Worm (Caenorhabditis elegans) whole organism, L4 larva: Measurements from ENCODE around the gene K10B4.1.

Source experiments
- F37D6.2 ChIP-seq: sonication (generic microtip); optimal IDR thresholded peaks from 2 replicates; lab custom pipeline; 2016; ENCODE audit warnings: mild to moderate bottlenecking, missing genetic modification characterization, missing compliant biosample characterization
- F49E8.2 ChIP-seq: sonication (generic microtip); optimal IDR thresholded peaks from 2 replicates; lab custom pipeline; 2016; ENCODE audit warnings: missing compliant biosample characterization, mild to moderate bottlenecking, missing genetic modification characterization, borderline replicate concordance
- R02D3.7 ChIP-seq: fragments of 150-350 bp; sonication (generic microtip); optimal IDR thresholded peaks from 3 replicates; lab custom pipeline; 2014; ENCODE audit warnings: missing biosample characterization, missing genetic modification characterization
- T20F7.1 ChIP-seq: fragments of 200-800 bp; sonication (Bioruptor generic); optimal IDR thresholded peaks from 2 replicates; lab custom pipeline; 2018; ENCODE audit warnings: mild to moderate bottlenecking, missing genetic modification characterization, missing compliant biosample characterization
- Y48G9A.11 ChIP-seq: fragments of 200-800 bp; sonication (Bioruptor generic); IDR thresholded peaks from 2 replicates; pipeline ENCODE4 v1.3.6; 2022; ENCODE audit warnings: missing genetic modification reagents, missing genetic modification characterization, missing compliant biosample characterization
- Y5F2A.4 ChIP-seq: fragments of 200-800 bp; sonication (Bioruptor generic); optimal IDR thresholded peaks from 2 replicates; lab custom pipeline; 2018; ENCODE audit warnings: mild to moderate bottlenecking, missing genetic modification characterization, missing compliant biosample characterization
- ZK337.2 ChIP-seq: fragments of 200-800 bp; sonication (Bioruptor generic); IDR thresholded peaks from 2 replicates; pipeline ENCODE4 v1.3.6; 2022; ENCODE audit warnings: missing genetic modification reagents, missing genetic modification characterization, missing compliant biosample characterization
- ZK546.5 ChIP-seq, 2 experiments: sonication (generic microtip); optimal IDR thresholded peaks; 2 replicates each; lab custom pipeline; 2017; ENCODE audit warnings: missing biosample characterization in 2 of 2, missing genetic modification characterization in 2 of 2
- aha-1 ChIP-seq: fragments of 150-350 bp; peaks from one replicate; lab custom pipeline; 2014; ENCODE audit warnings: missing biosample characterization, missing genetic modification characterization
- ama-1 ChIP-seq: fragments of 150-350 bp; optimal IDR thresholded peaks from 2 replicates; lab custom pipeline; 2014; ENCODE audit warnings: inconsistent platforms, mixed read lengths
- arid-1 ChIP-seq: fragments of 200-800 bp; sonication (Bioruptor generic); conservative IDR thresholded peaks from 2 replicates; pipeline ENCODE4 v1.3.6; 2022; ENCODE audit warnings: missing genetic modification reagents, missing genetic modification characterization, missing compliant biosample characterization
- ces-1 ChIP-seq: fragments of 150-350 bp; sonication (generic microtip); optimal IDR thresholded peaks from 4 replicates; lab custom pipeline; 2014; ENCODE audit warnings: missing biosample characterization, missing genetic modification reagents, missing genetic modification characterization
- daf-16 ChIP-seq, 3 experiments: sonication (generic microtip); optimal IDR thresholded peaks; 2 replicates each; lab custom pipeline; 2016 to 2017; ENCODE audit warnings: missing genetic modification characterization in 3 of 3, missing genetic modification reagents in 3 of 3, mild to moderate bottlenecking in 2 of 3, missing compliant biosample characterization in 2 of 3, missing biosample characterization in 1 of 3, moderate library complexity in 1 of 3
- dmd-6 ChIP-seq: fragments of 200-800 bp; sonication (Bioruptor generic); IDR thresholded peaks from 2 replicates; pipeline ENCODE4 v1.3.6; 2022; ENCODE audit warnings: missing genetic modification reagents, missing genetic modification characterization, missing compliant biosample characterization
- duxl-1 ChIP-seq: sonication (generic microtip); optimal IDR thresholded peaks from 2 replicates; lab custom pipeline; 2016; ENCODE audit warnings: mild to moderate bottlenecking, missing genetic modification characterization, moderate library complexity, missing compliant biosample characterization; ENCODE audit not compliant: poor library complexity
- egl-43 ChIP-seq: fragments of 200-800 bp; sonication (Bioruptor generic); IDR thresholded peaks from 2 replicates; pipeline ENCODE4 v1.3.6; 2022; ENCODE audit warnings: missing genetic modification reagents, missing genetic modification characterization, missing compliant biosample characterization
- hif-1 ChIP-seq, 2 experiments: sonication (generic microtip); optimal IDR thresholded peaks; 2 replicates each; lab custom pipeline; 2016 to 2017; ENCODE audit warnings: missing compliant biosample characterization in 2 of 2, missing genetic modification characterization in 2 of 2, missing genetic modification reagents in 2 of 2, missing genotype in 2 of 2, mild to moderate bottlenecking in 1 of 2
- hlh-11 ChIP-seq: fragments of 200-800 bp; sonication (Bioruptor generic); optimal IDR thresholded peaks from 2 replicates; lab custom pipeline; 2018; ENCODE audit warnings: mild to moderate bottlenecking, missing genetic modification characterization, missing compliant biosample characterization
- lin-39 ChIP-seq: fragments of 150-350 bp; optimal IDR thresholded peaks from 2 replicates; lab custom pipeline; 2014; ENCODE audit warnings: missing biosample characterization, missing genetic modification reagents, missing genetic modification characterization
- madf-5 ChIP-seq, 2 experiments: fragments of 200-800 bp; sonication (Bioruptor generic); IDR thresholded peaks; 2 replicates each; pipeline ENCODE4 v1.3.6; 2022; ENCODE audit warnings: missing compliant biosample characterization in 2 of 2, missing genetic modification characterization in 2 of 2
- mes-2 ChIP-seq: sonication (generic microtip); optimal IDR thresholded peaks from 2 replicates; lab custom pipeline; 2016; ENCODE audit warnings: missing genotype, mild to moderate bottlenecking, missing genetic modification characterization, missing compliant biosample characterization; ENCODE audit not compliant: poor library complexity, severe bottlenecking
- mxl-2 ChIP-seq: fragments of 200-800 bp; sonication (Bioruptor generic); conservative IDR thresholded peaks from 2 replicates; pipeline ENCODE4 v1.3.6; 2022; ENCODE audit warnings: missing genetic modification reagents, missing genetic modification characterization, missing compliant biosample characterization
- nhr-10 ChIP-seq: fragments of 150-350 bp; optimal IDR thresholded peaks from 2 replicates; lab custom pipeline; 2014; ENCODE audit warnings: missing biosample characterization, missing genetic modification characterization
- nhr-25 ChIP-seq: sonication (generic microtip); optimal IDR thresholded peaks from 2 replicates; lab custom pipeline; 2017; ENCODE audit warnings: missing genetic modification characterization, mild to moderate bottlenecking, missing compliant biosample characterization, antibody characterized with exemption, moderate library complexity, borderline replicate concordance; ENCODE audit not compliant: insufficient read depth
- nhr-28 ChIP-seq: fragments of 150-350 bp; optimal IDR thresholded peaks from 2 replicates; lab custom pipeline; 2014; ENCODE audit warnings: missing biosample characterization, missing genetic modification characterization
- pha-4 ChIP-seq, 2 experiments: fragments of 150-350 bp in 1 of 2; fragments of 200-800 bp in 1 of 2; sonication (Bioruptor generic) in 1 of 2; IDR thresholded peaks in 1 of 2; optimal IDR thresholded peaks in 1 of 2; 2 replicates each; pipeline versions ENCODE4 v1.3.6 to Lab custom; 2014 to 2022; ENCODE audit warnings: missing genetic modification characterization in 2 of 2, missing genetic modification reagents in 2 of 2, missing biosample characterization in 1 of 2, missing compliant biosample characterization in 1 of 2
- snpc-1.2 ChIP-seq: fragments of 200-800 bp; sonication (Bioruptor generic); IDR thresholded peaks from 2 replicates; pipeline ENCODE4 v1.3.6; 2022; ENCODE audit warnings: missing genetic modification reagents, missing genetic modification characterization, missing compliant biosample characterization
- tag-97 ChIP-seq: fragments of 200-800 bp; sonication (Bioruptor generic); IDR thresholded peaks from 2 replicates; pipeline ENCODE4 v1.3.6; 2022; ENCODE audit warnings: missing genetic modification characterization, missing compliant biosample characterization
- tra-1 ChIP-seq: fragments of 200-800 bp; sonication (Bioruptor generic); IDR thresholded peaks from 2 replicates; pipeline ENCODE4 v1.3.6; 2022; ENCODE audit warnings: missing genetic modification reagents, missing genetic modification characterization, missing compliant biosample characterization
- unc-62 ChIP-seq, 3 experiments: fragments of 150-350 bp in 1 of 3; sonication (generic microtip); optimal IDR thresholded peaks in 2 of 3; peaks in 1 of 3; 1 replicate in 1 of 3; 2 replicates in 2 of 3; lab custom pipeline; 2014 to 2017; ENCODE audit warnings: missing biosample characterization in 3 of 3, missing genetic modification characterization in 3 of 3, missing genetic modification reagents in 3 of 3, missing genotype in 1 of 3
- zfp-3 ChIP-seq: fragments of 200-800 bp; sonication (Bioruptor generic); conservative IDR thresholded peaks from 2 replicates; pipeline ENCODE4 v1.3.6; 2022; ENCODE audit warnings: missing genetic modification reagents, missing genetic modification characterization, missing compliant biosample characterization
- ztf-7 ChIP-seq: fragments of 150-350 bp; optimal IDR thresholded peaks from 2 replicates; lab custom pipeline; 2014; ENCODE audit warnings: missing biosample characterization, missing genetic modification characterization

The K10B4.1 gene

ce11 chrII:155904-156303 lies 20.6 kb downstream of the K10B4.1 start, which contains the start of gene mrpl-28 (continued):
- peak; percentile 36 for TF ChIP-seq nhr-25
- TF ChIP-seq egl-43 (GFP tag; lab: Robert Waterston, UW), result peak; percentile 70
- TF ChIP-seq ces-1 (GFP tag; lab: Kevin White, UChicago), result peak; percentile 19
- TF ChIP-seq ZK337.2 (GFP tag; lab: Robert Waterston, UW), result peak; percentile 55; the same call in 1 of the 2 replicates
- peak; percentile 87 for TF ChIP-seq duxl-1
- TF ChIP-seq Y48G9A.11, result peak; percentile 60; the same call in 1 of the 2 replicates
- TF ChIP-seq Y5F2A.4 (GFP tag; lab: Kevin White, UChicago), result peak; percentile 9
- TF ChIP-seq pha-4 (GFP tag; IDR thresholded peaks at IDR 0.05; lab: Robert Waterston, UW), result peak; percentile 80; the same call in 1 of the 2 replicates
- peak; percentile 97 for TF ChIP-seq pha-4 (tag; optimal IDR thresholded peaks at IDR 0.05; lab: Kevin White, UChicago)
- no peak for TF ChIP-seq lin-39 (tag; lab: Kevin White, UChicago)
- peak; percentile 72 for TF ChIP-seq nhr-28 (tag; lab: Kevin White, UChicago)
- TF ChIP-seq ztf-7, result peak; percentile 48
- TF ChIP-seq ama-1 (lab: Kevin White, UChicago), result peak; percentile 54
- peak; percentile 94 for TF ChIP-seq mes-2 (tag; lab: Kevin White, UChicago)

- peak; percentile 12 for TF ChIP-seq hlh-11 (tag; lab: Kevin White, UChicago)
- TF ChIP-seq madf-5 (GFP tag; IDR thresholded peaks at IDR 0.05; lab: Robert Waterston, UW), result no peak
- TF ChIP-seq tag-97 (GFP tag; lab: Robert Waterston, UW), result no peak
- no peak for TF ChIP-seq R02D3.7
- TF ChIP-seq nhr-10 (tag; lab: Kevin White, UChicago), result no peak
- peak; percentile 59 for TF ChIP-seq aha-1 (tag; lab: Kevin White, UChicago)
- no peak for TF ChIP-seq F37D6.2 (tag; lab: Kevin White, UChicago)
- TF ChIP-seq daf-16 (GFP tag; optimal IDR thresholded peaks at IDR 0.05; lab: Kevin White, UChicago), result no peak
- TF ChIP-seq daf-16 (tag; optimal IDR thresholded peaks at IDR 0.05; lab: Kevin White, UChicago), result peak; percentile 7
- no peak for TF ChIP-seq pha-4 (GFP tag; IDR thresholded peaks at IDR 0.05; lab: Robert Waterston, UW)
- no peak for TF ChIP-seq pha-4 (tag; optimal IDR thresholded peaks at IDR 0.05; lab: Kevin White, UChicago)
- no peak for TF ChIP-seq ZK546.5 (tag; optimal IDR thresholded peaks at IDR 0.05; lab: Kevin White, UChicago)
- TF ChIP-seq dmd-6 (GFP tag; lab: Robert Waterston, UW), result no peak
- TF ChIP-seq arid-1 (GFP tag; lab: Robert Waterston, UW), result no peak
- no peak for TF ChIP-seq snpc-1.2 (GFP tag; lab: Robert Waterston, UW)
- TF ChIP-seq hif-1 (tag; optimal IDR thresholded peaks at IDR 0.05; lab: Kevin White, UChicago), result no peak
Observed at ce11 chrII:156999-157499, 21.8 kb downstream of the K10B4.1 start.

- TF ChIP-seq T20F7.1 (GFP tag; lab: Kevin White, UChicago) (no peak), mxl-2 (GFP tag; lab: Robert Waterston, UW) (0 out of 2 replicates have a peak, but pooled peaks have one; percentile 22), daf-16 (GFP tag; optimal IDR thresholded peaks at IDR 0.05; lab: Kevin White, UChicago) (no peak), daf-16 (tag; optimal IDR thresholded peaks at IDR 0.05; lab: Kevin White, UChicago) (peak; percentile 4), tra-1 (GFP tag; lab: Robert Waterston, UW) (0 out of 2 replicates have a peak, but pooled peaks have one; percentile 7), aha-1 (tag; lab: Kevin White, UChicago) (peak; percentile 57), mes-2 (tag; lab: Kevin White, UChicago) (peak; percentile 29), F49E8.2 (tag; lab: Kevin White, UChicago) (no peak), nhr-10 (tag; lab: Kevin White, UChicago) (no peak), unc-62 (GFP tag; optimal IDR thresholded peaks at IDR 0.05 in 1 of 2; lab: Kevin White, UChicago) (peak in 1 of 2 experiments; percentile 95), unc-62 (tag; optimal IDR thresholded peaks at IDR 0.05; lab: Kevin White, UChicago) (no peak), zfp-3 (GFP tag; lab: Robert Waterston, UW) (no peak), hlh-11 (tag; lab: Kevin White, UChicago) (peak; percentile 2)
Observed at ce11 chrII:158004-158731, 22.9 kb downstream of the K10B4.1 start.
